Worm (Caenorhabditis elegans) whole organism, L3 larva: ENCODE measurements around the gene T16H12.9.
A peak's percentile ranks its signal among the peaks of the same experiment; 100 is the strongest.

Experiments used
- R02D3.7 ChIP-seq: fragments of 150-350 bp; optimal IDR thresholded peaks from 2 replicates; lab custom pipeline; 2014; ENCODE audit warnings: missing biosample characterization, missing genetic modification characterization
- ZK546.5 ChIP-seq: sonication (generic microtip); optimal IDR thresholded peaks from 2 replicates; lab custom pipeline; 2017; ENCODE audit warnings: missing biosample characterization, missing genetic modification characterization
- aly-2 ChIP-seq: fragments of 150-350 bp; optimal IDR thresholded peaks from 2 replicates; lab custom pipeline; 2014; ENCODE audit warnings: missing biosample characterization, missing genetic modification characterization
- ama-1 ChIP-seq: fragments of 150-350 bp; optimal IDR thresholded peaks from 2 replicates; lab custom pipeline; 2018
- ceh-16 ChIP-seq: sonication (generic microtip); optimal IDR thresholded peaks from 2 replicates; lab custom pipeline; 2017; ENCODE audit warnings: missing biosample characterization, missing genetic modification characterization
- ceh-28 ChIP-seq: fragments of 150-350 bp; optimal IDR thresholded peaks from 2 replicates; lab custom pipeline; 2014; ENCODE audit warnings: missing biosample characterization, missing genetic modification reagents, missing genetic modification characterization
- ceh-9 ChIP-seq: sonication (generic microtip); optimal IDR thresholded peaks from 2 replicates; lab custom pipeline; 2018; ENCODE audit warnings: missing biosample characterization, missing genetic modification characterization
- daf-12 ChIP-seq: fragments of 150-350 bp; optimal IDR thresholded peaks from 2 replicates; lab custom pipeline; 2014; ENCODE audit warnings: missing biosample characterization, missing genetic modification reagents, missing genetic modification characterization
- egl-5 ChIP-seq: fragments of 150-350 bp; optimal IDR thresholded peaks from 2 replicates; lab custom pipeline; 2017; ENCODE audit warnings: missing biosample characterization, missing genetic modification reagents, missing genetic modification characterization, inconsistent platforms
- elt-3 ChIP-seq, 3 experiments: fragments of 150-350 bp in 1 of 3; sonication (generic microtip) in 2 of 3; optimal IDR thresholded peaks; 2 replicates in 2 of 3; 4 replicates in 1 of 3; lab custom pipeline; 2014 to 2017; ENCODE audit warnings: missing biosample characterization in 3 of 3, missing genetic modification characterization in 3 of 3
- eor-1 ChIP-seq, 2 experiments: fragments of 150-350 bp; optimal IDR thresholded peaks; 2 replicates each; lab custom pipeline; 2014 to 2018; ENCODE audit warnings: missing biosample characterization in 2 of 2, missing genetic modification characterization in 2 of 2
- fkh-10 ChIP-seq: sonication (generic microtip); optimal IDR thresholded peaks from 2 replicates; lab custom pipeline; 2017; ENCODE audit warnings: missing biosample characterization, missing genetic modification reagents, missing genetic modification characterization
- fkh-2 ChIP-seq: fragments of 150-350 bp; optimal IDR thresholded peaks from 2 replicates; lab custom pipeline; 2014; ENCODE audit warnings: missing biosample characterization, missing genetic modification reagents, missing genetic modification characterization
- fos-1 ChIP-seq: fragments of 150-350 bp; optimal IDR thresholded peaks from 2 replicates; lab custom pipeline; 2014; ENCODE audit warnings: missing biosample characterization, missing genetic modification characterization
- hmg-11 ChIP-seq: sonication (generic microtip); optimal IDR thresholded peaks from 2 replicates; lab custom pipeline; 2016; ENCODE audit warnings: missing genetic modification characterization, missing compliant biosample characterization
- jun-1 ChIP-seq: fragments of 150-350 bp; optimal IDR thresholded peaks from 2 replicates; lab custom pipeline; 2014; ENCODE audit warnings: missing biosample characterization, missing genetic modification reagents, missing genetic modification characterization
- lin-15B ChIP-seq: fragments of 150-350 bp; optimal IDR thresholded peaks from 2 replicates; lab custom pipeline; 2014; ENCODE audit warnings: missing biosample characterization, missing genetic modification characterization
- lin-39 ChIP-seq: fragments of 150-350 bp; optimal IDR thresholded peaks from 2 replicates; lab custom pipeline; 2018; ENCODE audit warnings: missing biosample characterization, missing genetic modification reagents, missing genetic modification characterization
- lsy-12 ChIP-seq: sonication (generic microtip); optimal IDR thresholded peaks from 2 replicates; lab custom pipeline; 2016; ENCODE audit warnings: mild to moderate bottlenecking, missing genetic modification characterization, missing compliant biosample characterization
- mdl-1 ChIP-seq: fragments of 150-350 bp; optimal IDR thresholded peaks from 2 replicates; lab custom pipeline; 2014; ENCODE audit warnings: missing biosample characterization, missing genetic modification characterization
- nfya-1 ChIP-seq: sonication (generic microtip); optimal IDR thresholded peaks from 2 replicates; lab custom pipeline; 2017; ENCODE audit warnings: missing genetic modification characterization, mild to moderate bottlenecking, missing compliant biosample characterization, antibody characterized with exemption, moderate library complexity; ENCODE audit not compliant: insufficient read depth
- nhr-11 ChIP-seq: fragments of 150-350 bp; optimal IDR thresholded peaks from 2 replicates; lab custom pipeline; 2014; ENCODE audit warnings: missing biosample characterization, missing genetic modification characterization
- nhr-12 ChIP-seq: fragments of 150-350 bp; optimal IDR thresholded peaks from 2 replicates; lab custom pipeline; 2014; ENCODE audit warnings: missing biosample characterization, missing genetic modification characterization
- nhr-23 ChIP-seq: fragments of 150-350 bp; optimal IDR thresholded peaks from 2 replicates; lab custom pipeline; 2014; ENCODE audit warnings: missing biosample characterization, missing genetic modification reagents, missing genetic modification characterization
- nhr-237 ChIP-seq: fragments of 150-350 bp; optimal IDR thresholded peaks from 2 replicates; lab custom pipeline; 2014; ENCODE audit warnings: missing biosample characterization, missing genetic modification characterization
- nhr-25 ChIP-seq: sonication (generic microtip); optimal IDR thresholded peaks from 2 replicates; lab custom pipeline; 2017; ENCODE audit warnings: missing biosample characterization, missing genetic modification characterization
- nhr-28 ChIP-seq: fragments of 150-350 bp; optimal IDR thresholded peaks from 2 replicates; lab custom pipeline; 2014; ENCODE audit warnings: missing biosample characterization, missing genetic modification characterization
- nhr-43 ChIP-seq: sonication (generic microtip); optimal IDR thresholded peaks from 2 replicates; lab custom pipeline; 2016; ENCODE audit warnings: mild to moderate bottlenecking, missing genetic modification characterization, missing compliant biosample characterization; ENCODE audit not compliant: poor library complexity, severe bottlenecking
- nhr-67 ChIP-seq: fragments of 150-350 bp; optimal IDR thresholded peaks from 2 replicates; lab custom pipeline; 2014; ENCODE audit warnings: missing biosample characterization, missing genetic modification characterization
- nhr-76 ChIP-seq: fragments of 150-350 bp; sonication (generic microtip); optimal IDR thresholded peaks from 5 replicates; lab custom pipeline; 2014; ENCODE audit warnings: missing biosample characterization, missing genetic modification characterization
- nhr-77 ChIP-seq: fragments of 150-350 bp; optimal IDR thresholded peaks from 2 replicates; lab custom pipeline; 2014; ENCODE audit warnings: missing biosample characterization, missing genetic modification characterization
- pha-4 ChIP-seq: fragments of 150-350 bp; optimal IDR thresholded peaks from 2 replicates; lab custom pipeline; 2014; ENCODE audit warnings: missing biosample characterization, missing genetic modification reagents, missing genetic modification characterization
- pqm-1 ChIP-seq: fragments of 150-350 bp; optimal IDR thresholded peaks from 2 replicates; lab custom pipeline; 2017; ENCODE audit warnings: missing biosample characterization, missing genetic modification characterization, inconsistent platforms
- sea-2 ChIP-seq: fragments of 150-350 bp; sonication (generic microtip); optimal IDR thresholded peaks from 4 replicates; lab custom pipeline; 2014; ENCODE audit warnings: missing biosample characterization, missing genetic modification reagents, missing genetic modification characterization
- snpc-4 ChIP-seq: fragments of 150-350 bp; optimal IDR thresholded peaks from 2 replicates; lab custom pipeline; 2014; ENCODE audit warnings: missing biosample characterization, missing genetic modification characterization
- unc-39 ChIP-seq: sonication (generic microtip); optimal IDR thresholded peaks from 4 replicates; lab custom pipeline; 2017; ENCODE audit warnings: missing biosample characterization, missing genetic modification characterization
- unc-62 ChIP-seq: fragments of 150-350 bp; sonication (generic microtip); optimal IDR thresholded peaks from 4 replicates; lab custom pipeline; 2014; ENCODE audit warnings: missing biosample characterization, missing genetic modification reagents, missing genetic modification characterization
- zag-1 ChIP-seq: fragments of 150-350 bp; optimal IDR thresholded peaks from 2 replicates; lab custom pipeline; 2014; ENCODE audit warnings: missing biosample characterization, missing genetic modification characterization
- ztf-4 ChIP-seq: fragments of 150-350 bp; optimal IDR thresholded peaks from 2 replicates; lab custom pipeline; 2014; ENCODE audit warnings: missing biosample characterization, missing genetic modification characterization

Gene T16H12.9

DNA sequence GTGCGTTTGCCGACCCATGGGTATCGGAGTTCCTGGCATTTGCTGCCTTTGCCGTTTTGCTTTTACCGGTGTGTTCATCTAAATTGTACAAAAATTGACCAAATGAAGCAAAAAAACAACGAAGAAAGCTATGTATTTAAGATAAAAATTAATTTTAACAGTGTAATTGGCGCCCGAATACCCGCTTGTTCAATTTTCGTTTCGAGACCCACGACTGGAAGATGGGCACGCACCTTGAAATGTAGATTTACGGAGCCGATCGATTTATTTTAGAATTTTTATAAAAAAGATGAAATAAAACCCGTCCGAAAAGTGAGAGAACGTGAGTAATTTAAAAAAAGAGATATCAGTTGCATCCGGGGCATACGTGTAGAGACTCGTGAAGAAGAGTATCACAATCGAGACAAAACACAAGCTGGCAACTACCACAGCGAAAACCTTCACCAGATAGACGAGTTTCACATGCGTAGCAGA, 20.6 kb upstream of the T16H12.9 start, which contains the start of gene hal-2:
Gene hal-2 (minus strand): TSS at position 424 of the 474 bp plus-strand sequence.
- TF ChIP-seq sea-2 (no peak), fos-1 (tag; lab: Kevin White, UChicago) (no peak), nhr-43 (no peak), nfya-1 (tag; lab: Kevin White, UChicago) (no peak), lin-39 (no peak), nhr-237 (tag; lab: Kevin White, UChicago) (no peak), pha-4 (tag; lab: Kevin White, UChicago) (no peak), ZK546.5 (no peak), ceh-28 (tag; lab: Kevin White, UChicago) (no peak), pqm-1 (tag; lab: Kevin White, UChicago) (no peak), unc-39 (tag; lab: Kevin White, UChicago) (no peak), nhr-25 (tag; lab: Kevin White, UChicago) (no peak), eor-1 (tag; optimal IDR thresholded peaks at IDR 0.05; lab: Kevin White, UChicago) (no peak), snpc-4 (tag; lab: Kevin White, UChicago) (no peak), daf-12 (no peak), unc-62 (GFP tag; lab: Kevin White, UChicago) (no peak), ceh-16 (tag; lab: Kevin White, UChicago) (no peak)
- TF ChIP-seq, all 47 proteins: peak for 0

DNA sequence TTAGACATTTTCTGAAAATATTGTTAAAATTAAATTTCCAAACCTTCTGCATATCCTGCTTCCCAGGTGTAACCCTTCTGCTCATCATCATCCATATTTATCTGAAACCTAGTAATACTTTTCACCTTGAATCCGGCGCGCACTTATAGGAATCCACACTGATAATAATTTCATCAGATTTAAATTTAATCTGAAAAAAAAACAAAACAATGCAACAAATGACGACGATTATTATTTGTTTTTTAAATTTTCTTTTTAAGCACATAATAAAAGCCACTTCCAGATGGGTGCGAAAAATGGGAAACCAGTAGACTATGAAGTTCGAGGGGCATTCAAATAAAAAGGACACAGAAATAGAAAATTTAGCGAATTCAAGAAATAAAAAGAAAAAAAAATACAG, 18.4 kb upstream of the T16H12.9 start, which contains the start of gene gtf-2H2C:
Gene gtf-2H2C (minus strand): TSS at position 101 of the 400 bp plus-strand sequence.
- TF ChIP-seq R02D3.7 (tag; lab: Kevin White, UChicago): no peak
- TF ChIP-seq sea-2: no peak
- TF ChIP-seq ceh-9 (tag; lab: Kevin White, UChicago): no peak
- no peak for TF ChIP-seq unc-39 (tag; lab: Kevin White, UChicago)
- no peak for TF ChIP-seq ztf-4 (tag; lab: Kevin White, UChicago)
- no peak for TF ChIP-seq fkh-2 (tag; lab: Kevin White, UChicago)
- no peak for TF ChIP-seq nhr-28
- TF ChIP-seq nhr-25 (tag; lab: Kevin White, UChicago): no peak
- TF ChIP-seq hmg-11 (tag; lab: Kevin White, UChicago): no peak
- no peak for TF ChIP-seq nhr-77
- no peak for TF ChIP-seq pha-4 (tag; lab: Kevin White, UChicago)

DNA sequence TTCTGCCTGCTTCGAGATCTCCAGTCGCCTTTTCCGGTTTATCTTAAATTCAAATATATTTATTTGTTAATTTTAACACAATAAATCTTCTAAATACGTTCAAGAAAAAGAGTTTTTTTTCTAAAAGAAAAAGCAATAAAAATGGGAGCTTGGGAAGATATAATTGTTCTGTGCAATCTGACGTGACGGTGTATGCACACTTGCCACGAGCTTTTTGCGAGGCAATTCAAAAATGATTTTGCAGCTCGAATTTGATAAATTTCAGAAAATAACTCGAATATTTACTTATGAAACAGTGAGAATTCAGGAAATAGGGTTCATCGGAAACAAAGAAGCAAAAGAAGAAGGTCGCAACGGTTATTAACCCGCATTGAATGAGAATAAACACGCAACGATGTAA, 16.0 kb upstream of the T16H12.9 start:
- TF ChIP-seq lsy-12 (tag; lab: Kevin White, UChicago): peak; percentile 30
- no peak for TF ChIP-seq nhr-237 (tag; lab: Kevin White, UChicago)
- no peak for TF ChIP-seq fkh-10 (GFP tag; lab: Kevin White, UChicago)
- no peak for TF ChIP-seq nhr-12 (tag; lab: Kevin White, UChicago)
- TF ChIP-seq hmg-11 (tag; lab: Kevin White, UChicago): no peak
- TF ChIP-seq lin-15B (tag; lab: Kevin White, UChicago): peak; percentile 12
- TF ChIP-seq elt-3 (tag; optimal IDR thresholded peaks at IDR 0.05; lab: Kevin White, UChicago): no peak
- TF ChIP-seq sea-2: no peak
- TF ChIP-seq fos-1 (tag; lab: Kevin White, UChicago): no peak
- TF ChIP-seq ceh-28 (tag; lab: Kevin White, UChicago): no peak
- TF ChIP-seq nhr-23 (tag; lab: Kevin White, UChicago): no peak
- TF ChIP-seq unc-62 (GFP tag; lab: Kevin White, UChicago): no peak
- TF ChIP-seq lin-39: no peak
- TF ChIP-seq ama-1: no peak
- TF ChIP-seq zag-1: no peak
- no peak for TF ChIP-seq aly-2 (tag; lab: Kevin White, UChicago)
- no peak for TF ChIP-seq unc-39 (tag; lab: Kevin White, UChicago)
- no peak for TF ChIP-seq nhr-67 (tag; lab: Kevin White, UChicago)
- peak; percentile 22 for TF ChIP-seq nfya-1 (tag; lab: Kevin White, UChicago)
- peak; percentile 43 for TF ChIP-seq pha-4 (tag; lab: Kevin White, UChicago)
- no peak for TF ChIP-seq nhr-25 (tag; lab: Kevin White, UChicago)
- TF ChIP-seq nhr-11 (tag; lab: Kevin White, UChicago): no peak
- no peak for TF ChIP-seq ZK546.5
- no peak for TF ChIP-seq jun-1 (tag; lab: Kevin White, UChicago)
- TF ChIP-seq nhr-76 (tag; lab: Kevin White, UChicago): no peak
- TF ChIP-seq daf-12: no peak
- TF ChIP-seq egl-5 (tag; lab: Kevin White, UChicago): no peak
- TF ChIP-seq R02D3.7 (tag; lab: Kevin White, UChicago): no peak
- no peak for TF ChIP-seq mdl-1 (tag; lab: Kevin White, UChicago)
